Worm (Caenorhabditis elegans) whole organism, L4 larva: ENCODE results near the gene zip-9.

Source experiments
- ceh-28 ChIP-seq: fragments of 150-350 bp; optimal IDR thresholded peaks from 2 replicates; lab custom pipeline; 2014; ENCODE audit warnings: missing biosample characterization, missing genetic modification reagents, missing genetic modification characterization
- egl-27 ChIP-seq: sonication (generic microtip); optimal IDR thresholded peaks from 3 replicates; lab custom pipeline; 2017; ENCODE audit warnings: missing biosample characterization, missing genetic modification reagents, missing genetic modification characterization
- egl-43 ChIP-seq: fragments of 200-800 bp; sonication (Bioruptor generic); IDR thresholded peaks from 2 replicates; pipeline ENCODE4 v1.3.6; 2022; ENCODE audit warnings: missing genetic modification reagents, missing genetic modification characterization, missing compliant biosample characterization
- madf-5 ChIP-seq, 2 experiments: fragments of 200-800 bp; sonication (Bioruptor generic); IDR thresholded peaks; 2 replicates each; pipeline ENCODE4 v1.3.6; 2022; ENCODE audit warnings: missing compliant biosample characterization in 2 of 2, missing genetic modification characterization in 2 of 2

DNA sequence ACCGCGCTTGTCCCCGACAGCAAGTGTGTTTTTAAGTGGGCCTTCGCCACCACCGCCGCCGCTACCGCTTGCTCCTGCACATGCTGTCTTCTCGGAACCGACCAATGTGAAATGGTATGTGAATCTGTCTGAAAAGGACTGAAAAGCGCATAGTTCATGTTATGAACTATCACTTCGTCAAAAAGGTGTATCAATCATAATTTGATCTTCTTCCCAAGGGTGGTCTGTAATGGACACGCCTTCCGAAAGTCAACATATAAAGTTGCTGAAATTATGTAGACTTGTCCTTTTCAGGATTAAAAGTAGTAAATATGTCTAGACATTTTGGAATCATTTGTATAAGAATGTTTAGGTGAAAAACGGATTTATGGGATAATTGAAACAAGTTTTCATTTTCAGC is at the start of gene zip-9:
- TF ChIP-seq egl-27 (tag; lab: Kevin White, UChicago) (no peak), madf-5 (GFP tag; IDR thresholded peaks at IDR 0.05; lab: Robert Waterston, UW) (no peak), ceh-28 (no peak), egl-43 (GFP tag; lab: Robert Waterston, UW) (no peak)
